Fruit fly (Drosophila melanogaster): ENCODE data around the gene CG4789.

Gene CG4789

DNA sequence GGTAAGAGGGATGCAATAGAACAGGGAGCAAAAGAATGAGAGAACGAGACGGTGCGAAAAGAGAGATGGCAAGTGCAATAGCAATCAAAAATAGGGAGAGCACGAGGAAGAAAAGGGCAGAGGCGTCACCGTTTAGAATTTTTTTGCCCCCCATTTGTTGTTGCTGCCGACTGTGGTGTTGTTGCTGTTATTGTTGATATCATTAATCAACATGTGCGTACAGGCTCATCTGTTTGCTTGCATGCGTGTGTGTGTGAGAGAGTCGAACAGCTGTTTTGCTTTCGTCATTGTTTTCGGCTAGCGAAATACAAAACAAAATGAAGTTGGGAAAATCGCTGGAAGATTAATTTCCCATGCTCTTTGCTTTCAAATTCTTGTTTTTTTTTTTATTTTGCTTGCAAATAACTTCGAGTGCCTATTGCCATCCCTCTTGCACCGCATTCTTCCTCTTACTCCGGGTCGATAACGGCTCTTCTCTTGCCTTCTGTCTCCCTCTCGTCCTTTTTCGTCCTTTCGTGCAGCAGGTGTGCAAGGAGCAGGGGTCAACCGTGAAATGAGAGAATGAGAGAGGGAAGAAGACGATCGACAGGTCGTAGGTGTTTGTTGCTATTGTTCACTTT, 7.5 kb upstream of the CG4789 start (continued):
- TF ChIP-seq CG15479 (GFP tag; optimal IDR thresholded peaks at IDR 0.05): peak; percentile 94
- no peak for TF ChIP-seq CG10366 (GFP tag; IDR thresholded peaks at IDR 0.05)
- TF ChIP-seq bbx (GFP tag; IDR thresholded peaks at IDR 0.05; ENCODE audit: partially characterized antibody): no peak
- TF ChIP-seq CG1529 (GFP tag; optimal IDR thresholded peaks at IDR 0.05): no peak
- TF ChIP-seq Fer2 (tag; optimal IDR thresholded peaks at IDR 0.05): no peak
- TF ChIP-seq en (GFP tag; optimal IDR thresholded peaks at IDR 0.05): no peak
- no peak for TF ChIP-seq TFAM (GFP tag; optimal IDR thresholded peaks at IDR 0.05)
- TF ChIP-seq usp (GFP tag; optimal IDR thresholded peaks at IDR 0.05): no peak
- TF ChIP-seq Ptx1 (GFP tag; IDR thresholded peaks at IDR 0.05): no peak
- peak; percentile 40 for TF ChIP-seq CG17385 (GFP tag; optimal IDR thresholded peaks at IDR 0.05)
- TF ChIP-seq CG32767 (GFP tag; IDR thresholded peaks at IDR 0.05): no peak
- TF ChIP-seq CG9215 (GFP tag; IDR thresholded peaks at IDR 0.05): no peak
- no peak for TF ChIP-seq zen2 (GFP tag; IDR thresholded peaks at IDR 0.05; ENCODE audit: partially characterized antibody)
- no peak for TF ChIP-seq CG14965 (GFP tag; optimal IDR thresholded peaks at IDR 0.05; ENCODE audit: borderline replicate concordance)
- TF ChIP-seq h (optimal IDR thresholded peaks at IDR 0.05): no peak
- TF ChIP-seq tll (GFP tag; optimal IDR thresholded peaks at IDR 0.05): peak in 1 of 2 experiments; percentile 32
- TF ChIP-seq Hr51 (GFP tag; optimal IDR thresholded peaks at IDR 0.05): no peak
- no peak for TF ChIP-seq CG5180 (GFP tag; optimal IDR thresholded peaks at IDR 0.05)
- no peak for TF ChIP-seq CG18011 (GFP tag; optimal IDR thresholded peaks at IDR 0.05)
- peak; percentile 41 for TF ChIP-seq sqz (GFP tag; optimal IDR thresholded peaks at IDR 0.05)
- no peak for TF ChIP-seq CG30431 (GFP tag; optimal IDR thresholded peaks at IDR 0.05)
- TF ChIP-seq NK7.1 (GFP tag; optimal IDR thresholded peaks at IDR 0.05): no peak
- no peak for TF ChIP-seq CG17802 (tag; optimal IDR thresholded peaks at IDR 0.05)
- TF ChIP-seq Dref (GFP tag; IDR thresholded peaks at IDR 0.05): no peak
- TF ChIP-seq ERR (GFP tag; optimal IDR thresholded peaks at IDR 0.05): no peak
- TF ChIP-seq crp (GFP tag; optimal IDR thresholded peaks at IDR 0.05): peak in 1 of 2 experiments; percentile 75
- no peak for TF ChIP-seq CG13894 (tag; optimal IDR thresholded peaks at IDR 0.05)
- TF ChIP-seq CG2129 (GFP tag; IDR thresholded peaks at IDR 0.05; ENCODE audit: partially characterized antibody): no peak
- 0 out of 4 replicates have a peak, but pooled peaks have one; percentile 26 for TF ChIP-seq chinmo (GFP tag; IDR thresholded peaks at IDR 0.05; ENCODE audit: partially characterized antibody)
- 0 out of 3 replicates have a peak, but pooled peaks have one; percentile 32 for TF ChIP-seq CG34224 (GFP tag; IDR thresholded peaks at IDR 0.05; ENCODE audit: partially characterized antibody)
- no peak for TF ChIP-seq CG12744 (GFP tag; optimal IDR thresholded peaks at IDR 0.05)
- TF ChIP-seq NC2α (GFP tag; optimal IDR thresholded peaks at IDR 0.05): no peak
- TF ChIP-seq CG32532 (GFP tag; IDR thresholded peaks at IDR 0.05): no peak
- no peak for TF ChIP-seq CG2202 (tag; optimal IDR thresholded peaks at IDR 0.05)
- TF ChIP-seq CG15073 (GFP tag; optimal IDR thresholded peaks at IDR 0.05): no peak
- TF ChIP-seq Fer3 (tag; optimal IDR thresholded peaks at IDR 0.05): no peak
- no peak for TF ChIP-seq Lpt (GFP tag; optimal IDR thresholded peaks at IDR 0.05)
- TF ChIP-seq CG4820 (GFP tag; optimal IDR thresholded peaks at IDR 0.05): no peak
- TF ChIP-seq CG7372 (GFP tag; IDR thresholded peaks at IDR 0.05): no peak
- TF ChIP-seq Hr3 (GFP tag; optimal IDR thresholded peaks at IDR 0.05): no peak
- TF ChIP-seq Hand (GFP tag; optimal IDR thresholded peaks at IDR 0.05): no peak
- TF ChIP-seq CG6689 (GFP tag; IDR thresholded peaks at IDR 0.05): no peak
- no peak for TF ChIP-seq CG6765 (GFP tag; optimal IDR thresholded peaks at IDR 0.05)
- TF ChIP-seq Neu2 (GFP tag; optimal IDR thresholded peaks at IDR 0.05; ENCODE audit: borderline replicate concordance): no peak
- TF ChIP-seq CG4730 (GFP tag; IDR thresholded peaks at IDR 0.05): no peak
- no peak for TF ChIP-seq ham (GFP tag; IDR thresholded peaks at IDR 0.05)
- no peak for TF ChIP-seq Nf-YB (GFP tag; optimal IDR thresholded peaks at IDR 0.05)
- no peak for TF ChIP-seq ftz-f1 (GFP tag; optimal IDR thresholded peaks at IDR 0.05)
- no peak for TF ChIP-seq CG11247 (GFP tag; IDR thresholded peaks at IDR 0.05)
- TF ChIP-seq CG18764 (GFP tag; optimal IDR thresholded peaks at IDR 0.05): no peak

All from whole organism, embryonic.